Worm (Caenorhabditis elegans) whole organism, midembryonic: ENCODE measurements around the gene idpp-3.

Experiments used
- T22C8.4 ChIP-seq: fragments of 200-800 bp; sonication (Bioruptor generic); IDR thresholded peaks from 2 replicates; pipeline ENCODE4 v1.3.6; 2022; ENCODE audit warnings: missing genetic modification characterization, missing compliant biosample characterization
- cog-1 ChIP-seq: sonication (generic microtip); optimal IDR thresholded peaks from 2 replicates; lab custom pipeline; 2016; ENCODE audit warnings: missing genetic modification characterization, missing compliant biosample characterization
- flt-1 ChIP-seq: fragments of 200-800 bp; sonication (Bioruptor generic); IDR thresholded peaks from 2 replicates; pipeline ENCODE4 v1.3.6; 2022; ENCODE audit warnings: missing genetic modification characterization, missing compliant biosample characterization
- klf-2 ChIP-seq: fragments of 200-800 bp; sonication (Bioruptor generic); conservative IDR thresholded peaks from 2 replicates; pipeline ENCODE4 v1.3.6; 2022; ENCODE audit warnings: missing genetic modification reagents, missing genetic modification characterization, missing compliant biosample characterization
- med-1 ChIP-seq: sonication (generic microtip); optimal IDR thresholded peaks from 2 replicates; lab custom pipeline; 2017; ENCODE audit warnings: missing genetic modification characterization, mild to moderate bottlenecking, missing compliant biosample characterization, antibody characterized with exemption, missing genetic modification reagents; ENCODE audit not compliant: insufficient read depth
- ref-1 ChIP-seq: fragments of 200-800 bp; sonication (Bioruptor generic); conservative IDR thresholded peaks from 2 replicates; pipeline ENCODE4 v1.3.6; 2022; ENCODE audit warnings: missing genetic modification reagents, missing genetic modification characterization, missing compliant biosample characterization
- tab-1 ChIP-seq: fragments of 200-800 bp; sonication (Bioruptor generic); IDR thresholded peaks from 2 replicates; pipeline ENCODE4 v1.3.6; 2022; ENCODE audit warnings: missing genetic modification characterization, missing compliant biosample characterization
- ztf-23 ChIP-seq: fragments of 200-800 bp; sonication (Bioruptor generic); IDR thresholded peaks from 2 replicates; pipeline ENCODE4 v1.3.6; 2022; ENCODE audit warnings: missing genetic modification reagents, missing genetic modification characterization, missing compliant biosample characterization
- ztf-29 ChIP-seq: fragments of 200-800 bp; sonication (Bioruptor generic); IDR thresholded peaks from 2 replicates; pipeline ENCODE4 v1.3.6; 2022; ENCODE audit warnings: missing genetic modification reagents, missing genetic modification characterization, missing compliant biosample characterization

- TF ChIP-seq tab-1 (GFP tag; lab: Robert Waterston, UW) (no peak), T22C8.4 (GFP tag; lab: Robert Waterston, UW) (no peak), ztf-23 (GFP tag; lab: Robert Waterston, UW) (no peak), klf-2 (GFP tag; lab: Robert Waterston, UW) (no peak), ref-1 (no peak), med-1 (GFP tag; lab: Kevin White, UChicago) (no peak), ztf-29 (GFP tag; lab: Robert Waterston, UW) (no peak), flt-1 (no peak), cog-1 (no peak)
Observed at ce11 chrX:14979388-14979787, 18.0 kb upstream of the idpp-3 start, which contains the start of gene emre-1.
